Fruit fly (Drosophila melanogaster) whole organism: ENCODE measurements around the gene Gnpat.

ENCODE experiments used
- CG8478 ChIP-seq: fragments of >200 bp; optimal IDR thresholded peaks from 2 replicates; lab custom pipeline; 2018; ENCODE audit warnings: inconsistent platforms
- Dll ChIP-seq: fragments of >200 bp; optimal IDR thresholded peaks from 2 replicates; lab custom pipeline; 2017
- EcR ChIP-seq, 2 experiments: fragments of >200 bp; optimal IDR thresholded peaks; 2 replicates each; lab custom pipeline; 2017; ENCODE audit warnings: missing biosample characterization in 2 of 2, missing genetic modification characterization in 2 of 2, missing genetic modification reagents in 2 of 2
- pan ChIP-seq: fragments of >200 bp; optimal IDR thresholded peaks from 2 replicates; lab custom pipeline; 2017
- psq ChIP-seq: fragments of >200 bp; optimal IDR thresholded peaks from 2 replicates; lab custom pipeline; 2017
- usp ChIP-seq: fragments of >200 bp; optimal IDR thresholded peaks from 2 replicates; lab custom pipeline; 2017; ENCODE audit warnings: missing biosample characterization, missing genetic modification characterization, mixed read lengths

The Gnpat gene

dm6 chr3R:25505975-25506374 lies 15.2 kb upstream of the Gnpat start, which contains the start of gene CG5111:
Gene CG5111 (plus strand): TSS chr3R:25506275.
- no peak for TF ChIP-seq pan (lab: Kevin White, UChicago)
- TF ChIP-seq EcR (GFP tag; optimal IDR thresholded peaks at IDR 0.05; lab: Kevin White, UChicago) = no peak
- no peak for TF ChIP-seq Dll (lab: Kevin White, UChicago)
- no peak for TF ChIP-seq usp (GFP tag; lab: Kevin White, UChicago)
- TF ChIP-seq CG8478 (lab: Kevin White, UChicago) = no peak
- TF ChIP-seq psq = no peak

- TF ChIP-seq psq = no peak
- no peak for TF ChIP-seq pan (lab: Kevin White, UChicago)
- no peak for TF ChIP-seq CG8478 (lab: Kevin White, UChicago)
- TF ChIP-seq Dll (lab: Kevin White, UChicago) = no peak
- no peak for TF ChIP-seq EcR (GFP tag; optimal IDR thresholded peaks at IDR 0.05; lab: Kevin White, UChicago)
- TF ChIP-seq usp (GFP tag; lab: Kevin White, UChicago) = no peak
Measured at dm6 chr3R:25504891-25505290, 14.2 kb upstream of the Gnpat start, which contains the start of gene CG5107. Gene CG5107 (plus strand): TSS chr3R:25505191.

- TF ChIP-seq psq (no peak), CG8478 (lab: Kevin White, UChicago) (no peak), Dll (lab: Kevin White, UChicago) (no peak), EcR (GFP tag; optimal IDR thresholded peaks at IDR 0.05; lab: Kevin White, UChicago) (no peak), usp (GFP tag; lab: Kevin White, UChicago) (no peak), pan (lab: Kevin White, UChicago) (no peak)
Measured at dm6 chr3R:25495753-25496152, 5.0 kb upstream of the Gnpat start.

- no peak for TF ChIP-seq psq
- no peak for TF ChIP-seq usp (GFP tag; lab: Kevin White, UChicago)
- no peak for TF ChIP-seq pan (lab: Kevin White, UChicago)
- no peak for TF ChIP-seq EcR (GFP tag; optimal IDR thresholded peaks at IDR 0.05; lab: Kevin White, UChicago)
- no peak for TF ChIP-seq CG8478 (lab: Kevin White, UChicago)
- no peak for TF ChIP-seq Dll (lab: Kevin White, UChicago)
Measured at dm6 chr3R:25495072-25495471, 4.3 kb upstream of the Gnpat start, which contains the start of gene CG33494. Gene CG33494 (minus strand): TSS chr3R:25495161.

dm6 chr3R:25493294-25494187 lies 2.8 kb upstream of the Gnpat start:
- TF ChIP-seq pan (lab: Kevin White, UChicago) = no peak
- no peak for TF ChIP-seq Dll (lab: Kevin White, UChicago)
- TF ChIP-seq usp (GFP tag; lab: Kevin White, UChicago) = no peak
- no peak for TF ChIP-seq psq
- no peak for TF ChIP-seq EcR (GFP tag; optimal IDR thresholded peaks at IDR 0.05; lab: Kevin White, UChicago)
- no peak for TF ChIP-seq CG8478 (lab: Kevin White, UChicago)

- TF ChIP-seq Dll (lab: Kevin White, UChicago) = no peak
- TF ChIP-seq pan (lab: Kevin White, UChicago) = peak; percentile 80
Measured at dm6 chr3R:25490375-25490774, 361 bp downstream of the Gnpat start.

- TF ChIP-seq pan (lab: Kevin White, UChicago) (no peak), CG8478 (lab: Kevin White, UChicago) (no peak), usp (GFP tag; lab: Kevin White, UChicago) (no peak), psq (no peak), EcR (GFP tag; optimal IDR thresholded peaks at IDR 0.05; lab: Kevin White, UChicago) (no peak), Dll (lab: Kevin White, UChicago) (no peak)
Measured at dm6 chr3R:25489685-25490084, 1.1 kb downstream of the Gnpat start.

- TF ChIP-seq psq (no peak), Dll (lab: Kevin White, UChicago) (no peak), CG8478 (lab: Kevin White, UChicago) (no peak), usp (GFP tag; lab: Kevin White, UChicago) (no peak), pan (lab: Kevin White, UChicago) (no peak), EcR (GFP tag; optimal IDR thresholded peaks at IDR 0.05; lab: Kevin White, UChicago) (no peak)
Measured at dm6 chr3R:25489116-25489515, 1.6 kb downstream of the Gnpat start.

dm6 chr3R:25482463-25483173 lies 8.1 kb downstream of the Gnpat start, which contains the start of the genes XNP, CG42488 and CG5116:
Gene XNP (minus strand): TSS chr3R:25482834.
Gene CG42488 (plus strand): TSS chr3R:25483098.
Gene CG5116 (plus strand): TSS chr3R:25483098.
- TF ChIP-seq CG8478 (lab: Kevin White, UChicago) (no peak), EcR (GFP tag; optimal IDR thresholded peaks at IDR 0.05; lab: Kevin White, UChicago) (no peak), Dll (lab: Kevin White, UChicago) (no peak), psq (no peak), usp (GFP tag; lab: Kevin White, UChicago) (no peak), pan (lab: Kevin White, UChicago) (no peak)

- no peak for TF ChIP-seq pan (lab: Kevin White, UChicago)
- TF ChIP-seq usp (GFP tag; lab: Kevin White, UChicago) = no peak
- TF ChIP-seq CG8478 (lab: Kevin White, UChicago) = no peak
- no peak for TF ChIP-seq EcR (GFP tag; optimal IDR thresholded peaks at IDR 0.05; lab: Kevin White, UChicago)
- TF ChIP-seq psq = no peak
- no peak for TF ChIP-seq Dll (lab: Kevin White, UChicago)
Measured at dm6 chr3R:25476744-25477143, 14.0 kb downstream of the Gnpat start, which contains the start of the genes CG4553 and MED28. Gene CG4553 (minus strand): TSS chr3R:25476915. Gene MED28 (plus strand): TSS chr3R:25477003.
